Fruit fly (Drosophila melanogaster) whole organism, embryonic: Measurements from ENCODE around the gene CG10011.

Experiments used
- ATbp ChIP-seq: fragments of 200-800 bp; sonication (Bioruptor generic); optimal IDR thresholded peaks from 2 replicates; lab custom pipeline; 2017; ENCODE audit warnings: missing biosample characterization, mild to moderate bottlenecking, missing genetic modification characterization, missing genetic modification reagents
- Ada2b ChIP-seq: fragments of 200-800 bp; sonication (Bioruptor generic); IDR thresholded peaks from 2 replicates; pipeline ENCODE4 v1.3.6; 2022; ENCODE audit warnings: missing biosample characterization, missing genetic modification characterization
- Atf6 ChIP-seq: fragments of 200-800 bp; sonication (Bioruptor generic); IDR thresholded peaks from 2 replicates; pipeline ENCODE4 v1.3.6; 2022; ENCODE audit warnings: missing biosample characterization, missing genetic modification characterization
- Blimp-1 ChIP-seq: fragments of 200-800 bp; sonication (Bioruptor generic); optimal IDR thresholded peaks from 3 replicates; lab custom pipeline; 2018; ENCODE audit warnings: missing biosample characterization, missing genetic modification characterization, mild to moderate bottlenecking, moderate library complexity, missing genetic modification reagents
- CG10209 ChIP-seq: fragments of 200-800 bp; sonication (Bioruptor generic); optimal IDR thresholded peaks from 3 replicates; lab custom pipeline; 2017; ENCODE audit warnings: missing biosample characterization, mild to moderate bottlenecking, missing genetic modification characterization, missing genetic modification reagents
- CG10979 ChIP-seq: fragments of 200-800 bp; sonication (Bioruptor generic); optimal IDR thresholded peaks from 2 replicates; lab custom pipeline; 2018; ENCODE audit warnings: missing biosample characterization, mild to moderate bottlenecking, missing genetic modification characterization, moderate library complexity
- CG11504 ChIP-seq: fragments of 200-800 bp; sonication (Bioruptor generic); optimal IDR thresholded peaks from 3 replicates; lab custom pipeline; 2019; ENCODE audit warnings: missing biosample characterization, mild to moderate bottlenecking, missing genetic modification characterization, moderate library complexity
- CG11560 ChIP-seq: fragments of 200-800 bp; sonication (Bioruptor generic); IDR thresholded peaks from 3 replicates; pipeline ENCODE4 v1.3.6; 2022; ENCODE audit warnings: missing biosample characterization, missing genetic modification characterization
- CG13424 ChIP-seq: fragments of 200-800 bp; sonication (Bioruptor generic); optimal IDR thresholded peaks from 2 replicates; lab custom pipeline; 2019; ENCODE audit warnings: missing biosample characterization, mild to moderate bottlenecking, missing genetic modification characterization, moderate library complexity
- CG17359 ChIP-seq: fragments of 200-800 bp; sonication (Bioruptor generic); optimal IDR thresholded peaks from 3 replicates; lab custom pipeline; 2018; ENCODE audit warnings: missing biosample characterization, mild to moderate bottlenecking, missing genetic modification characterization, moderate library complexity
- CG17361 ChIP-seq: fragments of 200-800 bp; sonication (Bioruptor generic); IDR thresholded peaks from 3 replicates; pipeline ENCODE4 v1.3.6; 2022; ENCODE audit warnings: missing biosample characterization, missing genetic modification characterization
- CG2712 ChIP-seq: fragments of 200-800 bp; optimal IDR thresholded peaks from 3 replicates; lab custom pipeline; 2019; ENCODE audit warnings: missing biosample characterization, mild to moderate bottlenecking, missing genetic modification characterization, moderate library complexity
- CG34422 ChIP-seq: fragments of 200-800 bp; sonication (Bioruptor generic); IDR thresholded peaks from 3 replicates; pipeline ENCODE4 v1.3.6; 2022; ENCODE audit warnings: missing biosample characterization, missing genetic modification characterization
- CG4424 ChIP-seq: fragments of 200-800 bp; sonication (Bioruptor generic); optimal IDR thresholded peaks from 3 replicates; lab custom pipeline; 2016; ENCODE audit warnings: missing biosample characterization, missing genetic modification characterization
- CG7786 ChIP-seq: fragments of 200-800 bp; sonication (Bioruptor generic); optimal IDR thresholded peaks from 2 replicates; lab custom pipeline; 2016; ENCODE audit warnings: missing biosample characterization, missing genetic modification characterization
- CG7839 ChIP-seq: fragments of 200-800 bp; sonication (Bioruptor generic); optimal IDR thresholded peaks from 3 replicates; lab custom pipeline; 2018; ENCODE audit warnings: missing biosample characterization, mild to moderate bottlenecking, missing genetic modification characterization, moderate library complexity
- CG8359 ChIP-seq: fragments of 200-800 bp; sonication (Bioruptor generic); optimal IDR thresholded peaks from 2 replicates; lab custom pipeline; 2017; ENCODE audit warnings: missing biosample characterization, mild to moderate bottlenecking, missing genetic modification characterization, borderline replicate concordance
- CG8765 ChIP-seq: fragments of 200-800 bp; sonication (Bioruptor generic); IDR thresholded peaks from 2 replicates; pipeline ENCODE4 v1.3.6; 2022; ENCODE audit warnings: missing biosample characterization, missing genetic modification characterization
- CoRest ChIP-seq: fragments of 200-800 bp; sonication (Bioruptor generic); optimal IDR thresholded peaks from 3 replicates; lab custom pipeline; 2018; ENCODE audit warnings: missing biosample characterization, mild to moderate bottlenecking, missing genetic modification characterization, moderate library complexity
- Doc2 ChIP-seq: fragments of 200-800 bp; sonication (Bioruptor generic); IDR thresholded peaks from 2 replicates; pipeline ENCODE4 v1.3.6; 2022; ENCODE audit warnings: missing biosample characterization, missing genetic modification characterization
- Drgx ChIP-seq: fragments of 200-800 bp; sonication (Bioruptor generic); IDR thresholded peaks from 2 replicates; pipeline ENCODE4 v1.3.6; 2022; ENCODE audit warnings: missing biosample characterization, missing genetic modification characterization
- Ets65A ChIP-seq: fragments of 200-800 bp; sonication (Bioruptor generic); peaks from one replicate; lab custom pipeline; 2016; ENCODE audit warnings: missing biosample characterization, missing genetic modification characterization
- Hr51 ChIP-seq, 2 experiments: fragments of 200-800 bp; sonication (Bioruptor generic); optimal IDR thresholded peaks; 2 replicates in 1 of 2; 3 replicates in 1 of 2; lab custom pipeline; 2016 to 2018; ENCODE audit warnings: missing biosample characterization in 2 of 2, missing genetic modification characterization in 2 of 2, mild to moderate bottlenecking in 1 of 2, moderate library complexity in 1 of 2
- Lim3 ChIP-seq: fragments of 200-800 bp; sonication (Bioruptor generic); IDR thresholded peaks from 2 replicates; pipeline ENCODE4 v1.3.6; 2022; ENCODE audit warnings: missing biosample characterization, missing genetic modification characterization
- Med ChIP-seq: fragments of 200-800 bp; sonication (Bioruptor generic); peaks from one replicate; lab custom pipeline; 2016; ENCODE audit warnings: missing biosample characterization, missing genetic modification characterization, mild to moderate bottlenecking, inconsistent platforms, moderate library complexity
- Meics ChIP-seq: fragments of 200-800 bp; sonication (Bioruptor generic); optimal IDR thresholded peaks from 2 replicates; lab custom pipeline; 2017; ENCODE audit warnings: missing biosample characterization, mild to moderate bottlenecking, missing genetic modification characterization
- NC2β ChIP-seq: fragments of 200-800 bp; sonication (Bioruptor generic); optimal IDR thresholded peaks from 2 replicates; lab custom pipeline; 2016; ENCODE audit warnings: missing biosample characterization, missing genetic modification characterization
- Pdp1 ChIP-seq, 2 experiments: fragments of 200-800 bp; sonication (Bioruptor generic); optimal IDR thresholded peaks; 3 replicates each; lab custom pipeline; 2016; ENCODE audit warnings: missing biosample characterization in 2 of 2, missing genetic modification characterization in 2 of 2, mild to moderate bottlenecking in 1 of 2, moderate library complexity in 1 of 2
- Ptx1 ChIP-seq: fragments of 200-800 bp; sonication (Bioruptor generic); IDR thresholded peaks from 2 replicates; pipeline ENCODE4 v1.3.6; 2022; ENCODE audit warnings: missing biosample characterization, missing genetic modification characterization
- Sox102F ChIP-seq: fragments of 200-800 bp; sonication (Bioruptor generic); optimal IDR thresholded peaks from 2 replicates; lab custom pipeline; 2018; ENCODE audit warnings: missing biosample characterization, mild to moderate bottlenecking, missing genetic modification characterization, moderate library complexity
- aop ChIP-seq: fragments of 200-800 bp; sonication (Bioruptor generic); IDR thresholded peaks from 2 replicates; pipeline ENCODE4 v1.3.6; 2022; ENCODE audit warnings: missing biosample characterization, missing genetic modification characterization
- ara ChIP-seq: fragments of 200-800 bp; sonication (Bioruptor generic); IDR thresholded peaks from 2 replicates; pipeline ENCODE4 v1.3.6; 2022; ENCODE audit warnings: missing biosample characterization, missing genetic modification characterization
- chif ChIP-seq, 2 experiments: fragments of 200-800 bp; sonication (Bioruptor generic); optimal IDR thresholded peaks; 3 replicates each; lab custom pipeline; 2016; ENCODE audit warnings: missing biosample characterization in 2 of 2, missing genetic modification characterization in 2 of 2
- dmrt99B ChIP-seq: fragments of 200-800 bp; sonication (Bioruptor generic); optimal IDR thresholded peaks from 2 replicates; lab custom pipeline; 2018; ENCODE audit warnings: missing biosample characterization, mild to moderate bottlenecking, missing genetic modification characterization, moderate library complexity
- gem ChIP-seq: fragments of 200-800 bp; sonication (Bioruptor generic); optimal IDR thresholded peaks from 2 replicates; lab custom pipeline; 2019; ENCODE audit warnings: missing biosample characterization, mild to moderate bottlenecking, missing genetic modification characterization, moderate library complexity
- gro ChIP-seq: fragments of 200-800 bp; sonication (Bioruptor generic); optimal IDR thresholded peaks from 2 replicates; lab custom pipeline; 2016; ENCODE audit warnings: missing biosample characterization, missing genetic modification characterization
- inv ChIP-seq: fragments of 200-800 bp; sonication (Bioruptor generic); IDR thresholded peaks from 2 replicates; pipeline ENCODE4 v1.3.6; 2022; ENCODE audit warnings: missing biosample characterization, missing genetic modification characterization; ENCODE audit not compliant: partially characterized antibody
- jing ChIP-seq: fragments of 200-800 bp; sonication (Bioruptor generic); optimal IDR thresholded peaks from 2 replicates; lab custom pipeline; 2018; ENCODE audit warnings: missing biosample characterization, mild to moderate bottlenecking, missing genetic modification characterization
- klu ChIP-seq: fragments of 200-800 bp; sonication (Bioruptor generic); IDR thresholded peaks from 2 replicates; pipeline ENCODE4 v1.3.6; 2022; ENCODE audit warnings: missing biosample characterization, missing genetic modification characterization
- nmo ChIP-seq: fragments of 200-800 bp; sonication (Bioruptor generic); optimal IDR thresholded peaks from 2 replicates; lab custom pipeline; 2018; ENCODE audit warnings: missing biosample characterization, mild to moderate bottlenecking, missing genetic modification characterization, moderate library complexity
- phol ChIP-seq: fragments of 200-800 bp; sonication (Bioruptor generic); optimal IDR thresholded peaks from 3 replicates; lab custom pipeline; 2018; ENCODE audit warnings: missing biosample characterization, mild to moderate bottlenecking, missing genetic modification characterization, moderate library complexity
- pum ChIP-seq: fragments of 200-800 bp; sonication (Bioruptor generic); optimal IDR thresholded peaks from 2 replicates; lab custom pipeline; 2016; ENCODE audit warnings: missing biosample characterization, missing genetic modification characterization
- row ChIP-seq: fragments of 200-800 bp; sonication (Bioruptor generic); IDR thresholded peaks from 3 replicates; pipeline ENCODE4 v1.3.6; 2022; ENCODE audit warnings: missing biosample characterization, missing genetic modification characterization
- sens ChIP-seq: fragments of 200-800 bp; sonication (Bioruptor generic); peaks from one replicate; lab custom pipeline; 2016; ENCODE audit warnings: missing biosample characterization, missing genetic modification characterization
- sr ChIP-seq: fragments of 200-800 bp; sonication (Bioruptor generic); IDR thresholded peaks from 3 replicates; pipeline ENCODE4 v1.3.6; 2022; ENCODE audit warnings: missing biosample characterization, missing genetic modification characterization
- tll ChIP-seq, 2 experiments: fragments of 200-800 bp in 1 of 2; fragments of >200 bp in 1 of 2; sonication (Bioruptor generic) in 1 of 2; optimal IDR thresholded peaks; 2 replicates each; lab custom pipeline; 2017 to 2019; ENCODE audit warnings: missing biosample characterization in 2 of 2, missing genetic modification characterization in 2 of 2, mild to moderate bottlenecking in 1 of 2, moderate library complexity in 1 of 2
- zf30C ChIP-seq: fragments of 200-800 bp; sonication (Bioruptor generic); optimal IDR thresholded peaks from 3 replicates; lab custom pipeline; 2018; ENCODE audit warnings: missing biosample characterization, mild to moderate bottlenecking, missing genetic modification characterization

CG10011 gene

dm6 chr3R:28628696-28629095 is 6.2 kb downstream of the CG10011 start:
- no peak for TF ChIP-seq NC2β (GFP tag; lab: Kevin White, UChicago)
- no peak for TF ChIP-seq dmrt99B (tag; lab: Kevin White, UChicago)
- TF ChIP-seq aop (GFP tag; lab: Robert Waterston, UW) = no peak
- 0 out of 3 replicates have a peak, but pooled peaks have one; percentile 61 for TF ChIP-seq CG17361 (GFP tag; lab: Robert Waterston, UW)
- TF ChIP-seq inv (GFP tag; lab: Robert Waterston, UW) = no peak
- no peak for TF ChIP-seq klu (GFP tag; lab: Robert Waterston, UW)
- no peak for TF ChIP-seq tll (GFP tag; optimal IDR thresholded peaks at IDR 0.05; lab: Kevin White, UChicago)
- TF ChIP-seq jing (GFP tag; lab: Kevin White, UChicago) = no peak
- TF ChIP-seq ATbp (GFP tag; lab: Kevin White, UChicago) = peak; percentile 5
- TF ChIP-seq pum (GFP tag; lab: Kevin White, UChicago) = no peak
- no peak for TF ChIP-seq gro
- TF ChIP-seq Pdp1 (GFP tag; optimal IDR thresholded peaks at IDR 0.05; lab: Kevin White, UChicago) = peak in 1 of 2 experiments; percentile 8
- no peak for TF ChIP-seq CG8765 (GFP tag; lab: Robert Waterston, UW)
- peak; percentile 45 for TF ChIP-seq Ets65A (GFP tag; lab: Kevin White, UChicago)

- no peak for TF ChIP-seq ara (GFP tag; lab: Robert Waterston, UW)
- peak; percentile 92 for TF ChIP-seq sr (GFP tag; lab: Robert Waterston, UW)
Measured at dm6 chr3R:28627267-28627666, 7.6 kb downstream of the CG10011 start.

DNA sequence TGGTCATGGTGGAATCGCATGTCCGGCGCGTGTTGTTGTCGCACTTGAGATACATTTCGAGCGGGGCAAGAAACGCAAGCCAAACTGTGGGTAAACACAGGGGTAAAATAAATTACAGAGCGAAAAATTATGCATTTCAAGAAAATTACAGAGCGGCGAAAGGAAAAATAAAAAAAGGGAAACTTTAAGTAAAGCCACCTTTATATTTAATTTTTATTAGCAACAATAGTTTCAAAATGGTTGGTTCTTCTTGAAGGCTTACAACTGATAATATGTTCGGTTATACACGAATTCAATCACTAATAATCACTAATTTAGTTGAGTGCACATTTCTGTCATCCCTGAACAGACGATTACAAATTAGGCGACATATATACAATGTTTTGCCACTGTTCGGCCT is 11.3 kb downstream of the CG10011 start:
- TF ChIP-seq CG34422 (GFP tag; lab: Robert Waterston, UW) (no peak), Ets65A (GFP tag; lab: Kevin White, UChicago) (peak; percentile 23), CG2712 (peak; percentile 35), Ada2b (GFP tag; lab: Robert Waterston, UW) (no peak), chif (GFP tag; optimal IDR thresholded peaks at IDR 0.05; lab: Kevin White, UChicago) (peak in 1 of 2 experiments; percentile 29), nmo (GFP tag; lab: Kevin White, UChicago) (peak; percentile 33), Meics (GFP tag; lab: Kevin White, UChicago) (no peak), phol (peak; percentile 43), CG11560 (tag; lab: Robert Waterston, UW) (no peak), Ptx1 (GFP tag; lab: Robert Waterston, UW) (peak; percentile 46), Doc2 (no peak), Hr51 (GFP tag; optimal IDR thresholded peaks at IDR 0.05; lab: Kevin White, UChicago) (peak in 1 of 2 experiments; percentile 59), gem (tag; lab: Kevin White, UChicago) (peak; percentile 57), Drgx (GFP tag; lab: Robert Waterston, UW) (peak; percentile 60), CG4424 (peak; percentile 7), Blimp-1 (GFP tag; lab: Kevin White, UChicago) (peak; percentile 38), Atf6 (GFP tag; lab: Robert Waterston, UW) (no peak), Sox102F (peak; percentile 38), Med (GFP tag; lab: Kevin White, UChicago) (peak; percentile 68), sens (GFP tag; lab: Kevin White, UChicago) (peak; percentile 83), CG10209 (GFP tag; lab: Kevin White, UChicago) (peak; percentile 12), row (GFP tag; lab: Robert Waterston, UW) (peak; percentile 51; the same call in 2 of the 3 replicates), dmrt99B (tag; lab: Kevin White, UChicago) (peak; percentile 68), Lim3 (GFP tag; lab: Robert Waterston, UW) (no peak), CG10979 (tag; lab: Kevin White, UChicago) (peak; percentile 22), CG11504 (tag; lab: Kevin White, UChicago) (peak; percentile 62), CG7786 (GFP tag; lab: Kevin White, UChicago) (no peak), CoRest (tag; lab: Kevin White, UChicago) (peak; percentile 5), CG7839 (tag; lab: Kevin White, UChicago) (peak; percentile 53), zf30C (GFP tag; lab: Kevin White, UChicago) (peak; percentile 39), CG17359 (tag; lab: Kevin White, UChicago) (peak; percentile 36), CG8359 (GFP tag; lab: Kevin White, UChicago) (no peak), CG13424 (tag; lab: Kevin White, UChicago) (peak; percentile 39)
